Fruit fly (Drosophila melanogaster): ENCODE data around the gene CG13239.

Gene CG13239

DNA sequence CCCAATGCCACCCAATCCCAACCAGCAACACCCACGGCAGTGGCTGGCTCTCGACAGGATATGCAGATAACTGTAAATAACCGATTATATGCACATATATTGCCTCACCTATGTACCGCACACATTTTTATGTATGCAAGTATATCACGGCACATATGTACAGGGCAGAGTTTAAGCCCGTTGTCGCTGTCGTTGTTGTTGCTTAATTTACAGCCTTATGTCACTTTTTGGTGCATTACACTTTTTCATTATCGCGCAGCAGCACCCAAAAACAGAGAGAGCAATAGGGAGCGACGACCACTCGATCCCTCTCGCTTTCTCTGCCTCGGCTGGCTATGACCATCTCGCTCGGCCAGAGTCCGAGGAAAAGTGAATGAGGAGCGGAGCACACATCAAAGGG lies 21.3 kb upstream of the CG13239 start:
- no peak for TF ChIP-seq Sin3A (optimal IDR thresholded peaks at IDR 0.05)
- no peak for TF ChIP-seq ttk (optimal IDR thresholded peaks at IDR 0.05)
- no peak for TF ChIP-seq insv (optimal IDR thresholded peaks at IDR 0.05)
- no peak for TF ChIP-seq Myc (optimal IDR thresholded peaks at IDR 0.05)
- TF ChIP-seq psq (optimal IDR thresholded peaks at IDR 0.05), result no peak
- no peak for TF ChIP-seq h (optimal IDR thresholded peaks at IDR 0.05)

DNA sequence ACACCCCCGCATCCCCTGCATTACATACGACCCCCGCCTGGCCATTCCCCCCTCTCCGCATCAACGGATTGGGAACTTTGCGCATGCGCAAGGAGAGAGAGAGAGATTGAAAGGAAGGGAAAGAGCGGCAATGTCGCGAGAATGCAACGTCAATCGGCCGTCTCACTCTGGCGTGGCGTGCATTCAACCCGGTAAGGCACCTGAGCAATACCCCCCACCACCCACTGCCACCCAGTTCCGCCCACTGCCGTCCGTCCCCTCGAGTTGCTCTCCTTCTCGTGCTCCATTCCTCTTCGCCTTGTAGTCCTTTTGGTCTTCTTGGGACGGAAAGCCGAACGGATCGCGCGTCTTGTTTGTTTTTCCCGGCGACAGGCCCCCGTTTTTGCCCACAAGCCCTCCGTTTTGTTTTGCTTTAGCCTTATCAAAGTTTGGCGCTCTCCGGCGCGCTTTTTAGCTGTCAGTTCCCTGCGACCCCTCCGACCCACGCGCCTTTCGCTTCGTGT lies 20.8 kb upstream of the CG13239 start:
- TF ChIP-seq insv (optimal IDR thresholded peaks at IDR 0.05) (no peak), h (optimal IDR thresholded peaks at IDR 0.05) (no peak), Myc (optimal IDR thresholded peaks at IDR 0.05) (no peak), ttk (optimal IDR thresholded peaks at IDR 0.05) (no peak), Sin3A (optimal IDR thresholded peaks at IDR 0.05) (no peak), psq (optimal IDR thresholded peaks at IDR 0.05) (no peak)

DNA sequence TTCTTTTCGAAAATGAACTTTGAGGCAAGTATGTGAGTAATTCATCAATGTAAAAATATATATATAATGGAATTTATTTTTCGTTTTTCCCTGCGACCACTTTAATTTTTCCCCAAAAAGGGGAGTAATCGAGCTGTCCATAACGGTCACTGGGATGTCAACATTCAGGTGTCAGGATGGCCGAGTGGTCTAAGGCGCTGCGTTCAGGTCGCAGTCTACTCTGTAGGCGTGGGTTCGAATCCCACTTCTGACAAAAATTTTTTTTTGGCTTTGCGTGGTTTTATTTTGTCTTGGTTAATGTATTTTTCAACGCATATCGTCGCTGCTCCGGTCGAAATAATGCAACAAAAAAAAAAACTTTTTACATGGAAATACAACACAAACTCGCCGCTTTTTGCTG lies 17.5 kb upstream of the CG13239 start:
- no peak for TF ChIP-seq psq (optimal IDR thresholded peaks at IDR 0.05)
- TF ChIP-seq ttk (optimal IDR thresholded peaks at IDR 0.05), result no peak
- TF ChIP-seq insv (optimal IDR thresholded peaks at IDR 0.05), result no peak
- TF ChIP-seq h (optimal IDR thresholded peaks at IDR 0.05), result no peak
- TF ChIP-seq Myc (optimal IDR thresholded peaks at IDR 0.05), result no peak
- TF ChIP-seq Sin3A (optimal IDR thresholded peaks at IDR 0.05), result no peak

DNA sequence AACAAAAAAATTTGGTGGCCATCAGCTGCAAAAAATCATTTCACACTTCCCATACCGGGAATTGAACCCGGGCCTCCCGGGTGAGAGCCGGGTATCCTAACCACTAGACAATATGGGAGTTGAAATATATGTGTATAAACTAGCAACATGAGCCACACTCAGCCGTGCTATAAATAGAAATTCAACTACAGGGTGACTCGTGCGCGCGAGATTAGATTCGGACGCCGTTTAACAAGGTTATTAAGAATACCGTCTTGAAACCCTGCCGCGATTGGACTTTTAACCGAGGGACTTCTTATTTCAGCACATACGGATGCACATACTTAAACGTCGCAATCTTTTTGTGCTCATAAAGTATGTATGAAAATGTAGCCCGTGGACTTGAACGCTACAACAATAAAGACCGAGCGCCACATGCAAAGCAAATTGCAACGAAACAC lies 12.9 kb upstream of the CG13239 start:
- no peak for TF ChIP-seq ttk (optimal IDR thresholded peaks at IDR 0.05)
- TF ChIP-seq h (optimal IDR thresholded peaks at IDR 0.05), result no peak
- no peak for TF ChIP-seq Sin3A (optimal IDR thresholded peaks at IDR 0.05)
- no peak for TF ChIP-seq psq (optimal IDR thresholded peaks at IDR 0.05)

DNA sequence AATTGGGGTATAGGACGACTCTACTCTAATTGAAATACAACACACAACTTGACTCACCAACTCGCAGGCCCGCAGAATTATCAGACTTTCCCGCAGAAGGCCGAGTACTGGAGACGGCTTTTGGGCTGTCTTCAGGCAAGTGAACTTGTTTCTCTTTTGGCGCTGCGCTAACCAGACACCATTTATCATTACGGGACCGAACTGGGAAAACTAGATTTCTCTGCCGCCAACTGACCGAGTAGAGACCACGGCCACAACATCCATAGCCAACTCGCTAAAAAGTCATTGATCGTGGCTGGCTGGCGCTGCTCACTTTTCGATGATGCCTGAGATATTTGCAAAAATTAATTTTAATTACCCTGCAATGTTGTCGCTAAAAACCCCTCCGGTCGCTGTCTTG lies 11.6 kb upstream of the CG13239 start:
- no peak for TF ChIP-seq insv (optimal IDR thresholded peaks at IDR 0.05)
- no peak for TF ChIP-seq h (optimal IDR thresholded peaks at IDR 0.05)
- no peak for TF ChIP-seq ttk (optimal IDR thresholded peaks at IDR 0.05)
- no peak for TF ChIP-seq Sin3A (optimal IDR thresholded peaks at IDR 0.05)
- no peak for TF ChIP-seq Myc (optimal IDR thresholded peaks at IDR 0.05)
- no peak for TF ChIP-seq psq (optimal IDR thresholded peaks at IDR 0.05)

DNA sequence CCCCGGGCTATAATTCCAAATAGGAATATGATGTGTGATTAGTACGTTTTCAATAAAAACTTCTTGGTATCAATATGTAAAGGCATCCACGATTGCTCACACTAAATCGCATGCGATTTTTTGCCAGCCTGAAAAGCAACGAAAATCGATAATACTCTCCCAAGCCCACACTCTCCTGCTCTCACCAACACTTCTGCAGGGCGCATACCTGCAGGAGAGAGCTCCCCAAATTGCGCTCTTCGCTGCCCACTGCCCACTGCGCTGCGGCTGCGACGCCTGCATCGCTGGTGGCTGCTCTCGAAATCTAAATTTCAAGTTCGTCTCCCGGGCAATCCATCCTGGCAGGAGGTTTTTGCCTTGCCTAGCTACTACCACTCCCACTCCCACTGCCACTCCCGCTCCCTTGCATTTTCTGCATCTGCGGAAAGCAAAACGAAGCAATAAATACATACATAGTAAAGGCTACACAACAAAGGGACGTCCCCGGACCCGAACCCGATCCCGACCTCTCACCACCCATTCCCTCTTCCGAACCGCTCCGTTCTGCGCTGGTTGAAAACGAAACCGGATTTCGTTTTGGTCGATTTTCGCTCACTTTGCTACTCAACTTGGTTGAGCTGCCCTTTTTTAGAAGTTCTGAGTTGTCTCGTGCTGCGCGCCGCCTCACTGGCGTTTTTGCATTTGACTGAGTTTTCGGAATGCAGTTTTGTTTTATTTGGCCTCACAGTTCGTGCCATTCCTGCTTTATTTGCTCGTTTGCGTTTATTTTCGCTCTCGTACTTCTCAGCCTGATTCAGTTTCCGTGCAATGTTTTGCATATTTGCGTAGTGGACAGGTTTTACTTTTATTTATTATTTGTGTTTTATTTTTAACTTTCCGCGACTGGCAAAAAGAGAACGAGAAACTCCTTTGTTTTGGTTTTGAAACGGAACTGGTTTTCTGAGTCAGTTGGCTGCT lies 9.1 kb upstream of the CG13239 start:
- TF ChIP-seq insv (optimal IDR thresholded peaks at IDR 0.05) (no peak), psq (optimal IDR thresholded peaks at IDR 0.05) (no peak), Sin3A (optimal IDR thresholded peaks at IDR 0.05) (no peak), h (optimal IDR thresholded peaks at IDR 0.05) (no peak), ttk (optimal IDR thresholded peaks at IDR 0.05) (no peak), Myc (optimal IDR thresholded peaks at IDR 0.05) (no peak)

DNA sequence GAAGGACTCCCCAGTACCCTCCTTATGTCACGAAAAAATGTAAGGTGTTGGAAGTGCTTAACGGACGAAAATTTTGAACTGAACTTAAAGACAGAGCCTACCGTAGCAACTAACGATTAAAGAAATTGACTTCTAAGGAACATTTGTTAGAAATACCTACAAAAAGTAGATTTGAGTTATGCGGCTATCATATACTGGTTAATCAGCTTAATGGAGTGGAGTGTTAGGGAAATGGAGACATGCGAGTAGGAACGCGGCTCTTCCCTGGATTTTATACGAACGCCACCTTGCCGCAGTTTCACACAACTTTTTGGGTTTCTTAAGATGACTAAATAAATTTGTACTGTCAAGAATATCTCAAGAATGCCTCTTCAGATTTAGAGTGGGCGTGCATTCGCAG lies 7.2 kb upstream of the CG13239 start, which contains the start of gene CG32462:
CG32462 (minus strand) TSS at position 101 of the 400 bp plus-strand sequence.
- no peak for TF ChIP-seq psq (optimal IDR thresholded peaks at IDR 0.05)
- TF ChIP-seq Myc (optimal IDR thresholded peaks at IDR 0.05), result no peak
- TF ChIP-seq h (optimal IDR thresholded peaks at IDR 0.05), result no peak
- no peak for TF ChIP-seq ttk (optimal IDR thresholded peaks at IDR 0.05)
- TF ChIP-seq Sin3A (optimal IDR thresholded peaks at IDR 0.05), result no peak
- no peak for TF ChIP-seq insv (optimal IDR thresholded peaks at IDR 0.05)

DNA sequence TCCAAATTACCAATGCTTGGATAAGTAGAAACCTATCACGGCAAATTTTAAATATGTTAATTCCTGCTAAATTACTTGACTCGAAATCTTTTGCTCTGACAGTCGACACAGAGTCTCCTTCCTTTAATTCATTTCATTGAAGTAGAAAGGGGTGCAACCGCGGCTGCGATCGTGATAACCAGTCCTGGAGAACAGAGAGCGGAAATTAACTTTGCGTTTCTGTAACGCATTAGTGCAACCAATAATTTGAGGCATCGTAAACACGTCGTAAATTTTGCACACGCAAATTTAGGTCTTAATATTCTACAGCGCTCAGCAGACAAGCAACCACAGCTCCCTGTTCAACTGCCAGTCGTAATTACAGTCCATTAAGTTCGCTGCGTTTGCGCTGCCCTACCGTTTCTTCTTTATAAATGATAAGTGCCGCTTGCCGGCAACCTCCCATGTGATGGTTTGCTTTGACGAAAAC lies 4.5 kb upstream of the CG13239 start, which contains the start of gene CG32459:
CG32459 (minus strand) TSS at position 51 of the 469 bp plus-strand sequence.
- TF ChIP-seq psq (optimal IDR thresholded peaks at IDR 0.05) (no peak), Sin3A (optimal IDR thresholded peaks at IDR 0.05) (no peak), ttk (optimal IDR thresholded peaks at IDR 0.05) (no peak), insv (optimal IDR thresholded peaks at IDR 0.05) (no peak), Myc (optimal IDR thresholded peaks at IDR 0.05) (no peak), h (optimal IDR thresholded peaks at IDR 0.05) (no peak)

DNA sequence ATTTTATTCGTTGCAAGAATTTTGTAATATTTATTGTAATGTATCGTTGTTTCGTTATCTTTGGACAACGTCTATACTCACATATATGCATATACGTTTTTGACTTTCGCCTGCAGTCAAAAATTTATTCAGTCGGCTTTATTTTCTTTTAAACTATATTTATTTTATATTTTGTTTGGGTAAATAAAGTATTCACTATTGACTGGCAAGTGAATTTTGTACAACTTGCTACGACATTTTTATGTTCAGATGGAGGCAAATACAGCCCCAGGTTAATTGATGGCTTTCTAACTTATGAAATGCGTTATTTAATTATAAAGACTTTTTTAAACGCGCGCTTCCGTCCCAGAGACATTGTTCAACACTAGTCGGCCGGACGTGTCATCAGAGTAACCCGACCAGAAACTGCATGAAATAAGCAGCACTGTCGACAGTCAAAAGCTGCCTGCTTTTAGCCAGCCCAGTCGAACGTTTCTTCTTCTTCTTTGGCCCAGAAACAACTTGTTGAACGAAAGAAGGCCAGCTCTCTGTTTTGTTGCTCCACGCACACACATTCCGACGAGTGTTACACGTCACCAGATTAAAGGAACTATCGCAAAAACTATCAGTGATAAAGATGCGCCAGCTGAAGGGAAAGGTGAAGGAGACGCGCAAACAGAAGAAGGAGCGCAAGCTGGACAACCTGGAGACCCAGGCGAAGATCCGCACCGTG lies 2.9 kb downstream of the CG13239 start, which contains the start of gene CG33169:
CG33169 (plus strand) TSS at position 498 of the 712 bp plus-strand sequence.
- no peak for TF ChIP-seq insv (optimal IDR thresholded peaks at IDR 0.05)
- no peak for TF ChIP-seq Myc (optimal IDR thresholded peaks at IDR 0.05)
- no peak for TF ChIP-seq psq (optimal IDR thresholded peaks at IDR 0.05)
- TF ChIP-seq ttk (optimal IDR thresholded peaks at IDR 0.05), result no peak
- no peak for TF ChIP-seq Sin3A (optimal IDR thresholded peaks at IDR 0.05)
- no peak for TF ChIP-seq h (optimal IDR thresholded peaks at IDR 0.05)

DNA sequence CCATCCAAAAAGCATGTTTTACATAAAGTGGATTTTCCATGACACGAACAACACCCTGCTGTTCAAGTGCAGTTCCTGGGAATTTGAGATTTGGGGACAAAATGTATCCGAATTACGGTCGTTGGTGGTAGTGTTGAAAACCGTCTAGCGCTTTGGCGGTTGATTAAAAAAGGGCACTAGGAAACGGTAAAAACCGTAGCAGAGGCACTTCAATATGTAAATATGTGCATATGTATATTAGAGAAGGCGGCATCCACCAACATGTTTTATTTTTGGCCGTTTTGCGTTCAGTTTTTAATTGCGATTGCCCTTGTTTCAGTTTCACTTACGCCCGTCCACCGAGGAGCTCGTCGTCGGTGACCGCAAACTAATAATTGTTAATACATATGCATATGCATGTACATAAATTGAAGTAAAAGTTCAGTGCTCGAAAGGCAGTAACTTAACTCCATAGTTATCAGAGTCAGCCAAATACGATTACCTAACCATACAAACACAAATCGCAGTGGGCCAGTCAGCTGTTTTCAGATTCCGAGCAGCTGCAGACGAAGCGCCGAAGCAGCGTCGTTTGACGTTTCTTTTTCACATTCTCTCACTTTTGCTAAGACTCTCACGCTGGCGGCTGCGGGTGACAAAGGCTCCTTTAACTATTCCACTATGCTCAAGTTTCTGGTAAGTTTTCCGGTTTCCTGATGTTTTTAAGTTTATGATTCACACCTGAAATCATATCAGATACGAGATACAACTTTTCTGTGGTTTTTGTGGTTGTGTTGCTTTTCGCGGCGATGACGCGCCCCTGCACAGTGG lies 3.9 kb downstream of the CG13239 start, which contains the start of gene CG33170:
CG33170 (plus strand) TSS at position 347 of the 807 bp plus-strand sequence.
- no peak for TF ChIP-seq h (optimal IDR thresholded peaks at IDR 0.05)
- no peak for TF ChIP-seq Myc (optimal IDR thresholded peaks at IDR 0.05)
- TF ChIP-seq psq (optimal IDR thresholded peaks at IDR 0.05), result no peak
- TF ChIP-seq insv (optimal IDR thresholded peaks at IDR 0.05), result no peak
- no peak for TF ChIP-seq Sin3A (optimal IDR thresholded peaks at IDR 0.05)
- TF ChIP-seq ttk (optimal IDR thresholded peaks at IDR 0.05), result no peak

DNA sequence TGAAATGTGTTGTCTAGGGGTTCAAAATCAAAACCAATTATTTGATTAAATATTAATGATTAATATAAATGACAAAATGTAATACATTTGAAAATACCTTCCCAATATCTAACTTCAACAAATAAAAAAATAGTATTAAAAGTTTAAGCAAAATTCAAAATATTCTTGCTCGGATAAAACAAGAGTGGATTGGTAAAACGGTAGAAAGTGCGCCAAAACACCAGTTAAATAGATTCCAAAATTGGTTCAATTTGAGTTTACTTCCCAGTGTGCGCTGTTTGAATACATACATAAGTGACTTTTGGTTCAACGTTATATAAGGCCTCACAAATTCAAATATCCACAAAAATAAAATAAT lies 4.5 kb downstream of the CG13239 start:
- TF ChIP-seq ttk (optimal IDR thresholded peaks at IDR 0.05) (no peak), h (optimal IDR thresholded peaks at IDR 0.05) (no peak), Myc (optimal IDR thresholded peaks at IDR 0.05) (no peak), Sin3A (optimal IDR thresholded peaks at IDR 0.05) (no peak), psq (optimal IDR thresholded peaks at IDR 0.05) (no peak), insv (optimal IDR thresholded peaks at IDR 0.05) (no peak)

Measured in Kc167 (cell line).